Fruit fly (Drosophila melanogaster): ENCODE results near the gene CG3402.

CG3402 gene

dm6 chr3L:629916-630663 lies 22.6 kb downstream of the CG3402 start (continued):
- TF ChIP-seq CG13287 (GFP tag; IDR thresholded peaks at IDR 0.05; ENCODE audit: partially characterized antibody): 0 out of 2 replicates have a peak, but pooled peaks have one; percentile 16
- peak; percentile 13 for TF ChIP-seq fd3F (GFP tag; optimal IDR thresholded peaks at IDR 0.05)
- TF ChIP-seq CG1603 (tag; optimal IDR thresholded peaks at IDR 0.05): peak; percentile 30
- 0 out of 2 replicates have a peak, but pooled peaks have one; percentile 17 for TF ChIP-seq CG16779 (GFP tag; IDR thresholded peaks at IDR 0.05)
- TF ChIP-seq run (tag; optimal IDR thresholded peaks at IDR 0.05): no peak
- no peak for TF ChIP-seq CG1792 (GFP tag; optimal IDR thresholded peaks at IDR 0.05)
- no peak; the same call in 1 of the 2 replicates for TF ChIP-seq klu (GFP tag; IDR thresholded peaks at IDR 0.05)
- peak; percentile 13 for TF ChIP-seq pzg (GFP tag; optimal IDR thresholded peaks at IDR 0.05)
- TF ChIP-seq Aef1 (GFP tag; IDR thresholded peaks at IDR 0.05): peak; percentile 43; the same call in 1 of the 3 replicates
- no peak for TF ChIP-seq CG4707 (GFP tag; optimal IDR thresholded peaks at IDR 0.05)
- TF ChIP-seq hth (optimal IDR thresholded peaks at IDR 0.05): no peak
- TF ChIP-seq CG4404 (GFP tag; IDR thresholded peaks at IDR 0.05): peak; percentile 12; the same call in 1 of the 2 replicates
- TF ChIP-seq CG8388 (GFP tag; optimal IDR thresholded peaks at IDR 0.05): peak; percentile 25
- TF ChIP-seq E2f1 (GFP tag; IDR thresholded peaks at IDR 0.05): peak; percentile 45; the same call in 1 of the 2 replicates
- TF ChIP-seq wdn (GFP tag; IDR thresholded peaks at IDR 0.05): peak; percentile 48; the same call in 1 of the 2 replicates
- TF ChIP-seq CG11504 (tag; optimal IDR thresholded peaks at IDR 0.05): peak; percentile 60
- TF ChIP-seq mam (GFP tag; optimal IDR thresholded peaks at IDR 0.05): peak; percentile 9
- TF ChIP-seq CG14014 (GFP tag; IDR thresholded peaks at IDR 0.05): no peak
- TF ChIP-seq luna (GFP tag; optimal IDR thresholded peaks at IDR 0.05): no peak
- no peak for TF ChIP-seq CG4854 (GFP tag; optimal IDR thresholded peaks at IDR 0.05)
- peak; percentile 64 for TF ChIP-seq seq (GFP tag; IDR thresholded peaks at IDR 0.05)
- no peak for TF ChIP-seq CG9876 (GFP tag; optimal IDR thresholded peaks at IDR 0.05)
- TF ChIP-seq dimm (GFP tag; IDR thresholded peaks at IDR 0.05): no peak
- TF ChIP-seq jing (GFP tag; optimal IDR thresholded peaks at IDR 0.05): no peak
- TF ChIP-seq row (GFP tag; IDR thresholded peaks at IDR 0.05): peak; percentile 87
- peak; percentile 15 for TF ChIP-seq HLH54F (GFP tag; optimal IDR thresholded peaks at IDR 0.05)
- TF ChIP-seq B-H1 (GFP tag; IDR thresholded peaks at IDR 0.05): no peak
- no peak for TF ChIP-seq Sin3A (optimal IDR thresholded peaks at IDR 0.05)
- no peak for TF ChIP-seq insv (GFP tag; optimal IDR thresholded peaks at IDR 0.05)
- TF ChIP-seq GATAe (GFP tag; conservative IDR thresholded peaks at IDR 0.05): no peak
- peak; percentile 22; the same call in 1 of the 2 replicates for TF ChIP-seq Drgx (GFP tag; IDR thresholded peaks at IDR 0.05)
- TF ChIP-seq MBD-R2 (GFP tag; IDR thresholded peaks at IDR 0.05): peak; percentile 12; the same call in 1 of the 2 replicates
- TF ChIP-seq kah (GFP tag; optimal IDR thresholded peaks at IDR 0.05): no peak
- TF ChIP-seq Med (GFP tag): peak; percentile 72
- 0 out of 2 replicates have a peak, but pooled peaks have one; percentile 38 for TF ChIP-seq ara (GFP tag; IDR thresholded peaks at IDR 0.05)
- no peak for TF ChIP-seq Jarid2 (GFP tag; optimal IDR thresholded peaks at IDR 0.05)
- TF ChIP-seq hkb (optimal IDR thresholded peaks at IDR 0.05): no peak
- TF ChIP-seq hkb (GFP tag; IDR thresholded peaks at IDR 0.05): peak; percentile 69
- no peak for TF ChIP-seq vnd (GFP tag; IDR thresholded peaks at IDR 0.05; ENCODE audit: partially characterized antibody)
- TF ChIP-seq eve (GFP tag; optimal IDR thresholded peaks at IDR 0.05): peak in 1 of 2 experiments; percentile 88
- TF ChIP-seq CG6654 (GFP tag; optimal IDR thresholded peaks at IDR 0.05): no peak
- TF ChIP-seq Lhr (GFP tag; optimal IDR thresholded peaks at IDR 0.05): no peak
- TF ChIP-seq CG8765 (GFP tag; IDR thresholded peaks at IDR 0.05): peak; percentile 18; the same call in 1 of the 2 replicates
- no peak for TF ChIP-seq gsb (GFP tag; IDR thresholded peaks at IDR 0.05)
- no peak for TF ChIP-seq Bgb (GFP tag; IDR thresholded peaks at IDR 0.05; ENCODE audit: partially characterized antibody)
- TF ChIP-seq sqz (GFP tag; optimal IDR thresholded peaks at IDR 0.05): peak; percentile 79
- no peak for TF ChIP-seq CG17912 (GFP tag; optimal IDR thresholded peaks at IDR 0.05)
- TF ChIP-seq CG9727 (GFP tag; optimal IDR thresholded peaks at IDR 0.05): no peak
- peak; percentile 43 for TF ChIP-seq CoRest (tag; optimal IDR thresholded peaks at IDR 0.05)
- no peak for TF ChIP-seq CG12659 (GFP tag; optimal IDR thresholded peaks at IDR 0.05)

All from whole organism, embryonic.